Fruit fly (Drosophila melanogaster): ENCODE measurements around the gene SIFaR.

DNA sequence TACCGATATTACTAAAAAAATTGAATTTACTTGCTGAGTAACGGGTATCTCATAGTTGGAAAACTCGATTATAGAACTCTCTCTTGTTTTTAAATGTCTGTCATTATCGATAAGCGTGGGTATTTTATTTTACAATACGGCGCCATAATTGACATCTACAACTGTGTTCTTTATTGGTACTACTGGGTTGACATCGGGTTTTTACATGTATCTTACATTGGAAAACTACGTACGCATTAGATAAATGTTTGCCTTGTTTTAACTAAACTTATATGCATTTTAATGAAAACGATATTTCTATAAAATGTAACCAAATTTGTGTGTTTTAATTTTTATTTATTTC lies 1.9 kb upstream of the SIFaR start:
- TF ChIP-seq CG8478 (optimal IDR thresholded peaks at IDR 0.05), result no peak
- peak; percentile 88 to 91 for TF ChIP-seq CTCF (optimal IDR thresholded peaks at IDR 0.05)

Data from S2 (cell line).